Fruit fly (Drosophila melanogaster): ENCODE measurements around the gene vex.

The vex gene

DNA sequence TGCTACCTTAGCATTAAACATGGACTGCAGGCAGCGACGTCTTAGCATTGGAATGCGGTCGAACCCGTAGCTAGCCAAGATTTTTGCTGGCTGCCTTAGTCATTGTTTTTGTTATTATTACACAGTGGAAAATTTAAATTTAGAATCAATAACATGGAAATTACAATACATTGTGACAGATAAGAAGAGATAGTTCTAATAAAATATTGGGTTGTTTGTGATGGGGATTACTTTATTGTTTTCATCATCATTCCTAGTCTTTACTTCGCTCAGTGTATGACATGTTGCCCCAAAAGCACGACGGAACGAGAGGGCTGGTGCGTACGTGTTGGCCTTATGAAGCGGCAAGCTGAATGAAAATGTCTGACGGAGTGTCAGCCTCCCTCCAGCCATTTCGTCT is 103.1 kb downstream of the vex start (continued):
- peak; percentile 63 for TF ChIP-seq CG31365 (tag; optimal IDR thresholded peaks at IDR 0.05)
- TF ChIP-seq CG6175 (GFP tag; IDR thresholded peaks at IDR 0.05): peak; percentile 86
- TF ChIP-seq CG43689 (GFP tag; IDR thresholded peaks at IDR 0.05): peak; percentile 74
- TF ChIP-seq CG13296 (GFP tag; optimal IDR thresholded peaks at IDR 0.05): peak; percentile 88
- peak; percentile 52 for TF ChIP-seq CG7271 (tag; optimal IDR thresholded peaks at IDR 0.05)
- TF ChIP-seq fd102C (GFP tag; optimal IDR thresholded peaks at IDR 0.05): no peak
- TF ChIP-seq pzg (GFP tag; optimal IDR thresholded peaks at IDR 0.05): no peak
- peak; percentile 60; the same call in 2 of the 3 replicates for TF ChIP-seq croc (GFP tag; conservative IDR thresholded peaks at IDR 0.05)
- TF ChIP-seq zfh2 (GFP tag; optimal IDR thresholded peaks at IDR 0.05): peak; percentile 66
- peak; percentile 65 for TF ChIP-seq Dip3 (GFP tag; optimal IDR thresholded peaks at IDR 0.05)
- peak; percentile 72; the same call in 1 of the 2 replicates for TF ChIP-seq CG17612 (GFP tag; IDR thresholded peaks at IDR 0.05)
- TF ChIP-seq D19B (GFP tag; optimal IDR thresholded peaks at IDR 0.05): peak; percentile 30
- TF ChIP-seq unpg (GFP tag; optimal IDR thresholded peaks at IDR 0.05): peak; percentile 89
- peak; percentile 79 for TF ChIP-seq az2 (GFP tag; optimal IDR thresholded peaks at IDR 0.05)
- TF ChIP-seq schlank (tag; optimal IDR thresholded peaks at IDR 0.05): peak; percentile 56
- no peak for TF ChIP-seq Doc2 (GFP tag; IDR thresholded peaks at IDR 0.05)
- TF ChIP-seq CG4854 (GFP tag; optimal IDR thresholded peaks at IDR 0.05): peak; percentile 59
- peak; percentile 86 for TF ChIP-seq CG10366 (GFP tag; IDR thresholded peaks at IDR 0.05)
- no peak for TF ChIP-seq Dfd (GFP tag; optimal IDR thresholded peaks at IDR 0.05)
- peak; percentile 90 for TF ChIP-seq Drgx (GFP tag; IDR thresholded peaks at IDR 0.05)
- TF ChIP-seq CG14710 (tag; optimal IDR thresholded peaks at IDR 0.05): peak; percentile 62
- peak; percentile 81 for TF ChIP-seq CG6854 (GFP tag; optimal IDR thresholded peaks at IDR 0.05)
- no peak for TF ChIP-seq GATAe (GFP tag; conservative IDR thresholded peaks at IDR 0.05)
- peak; percentile 64 for TF ChIP-seq CG12744 (GFP tag; optimal IDR thresholded peaks at IDR 0.05)
- peak; percentile 75 for TF ChIP-seq mam (GFP tag; optimal IDR thresholded peaks at IDR 0.05)
- TF ChIP-seq ttk (GFP tag; IDR thresholded peaks at IDR 0.05): peak; percentile 89
- peak; percentile 63 for TF ChIP-seq CG8281 (tag; optimal IDR thresholded peaks at IDR 0.05)
- TF ChIP-seq btn (GFP tag; optimal IDR thresholded peaks at IDR 0.05): peak; percentile 58
- TF ChIP-seq H15 (GFP tag; IDR thresholded peaks at IDR 0.05): peak; percentile 80
- TF ChIP-seq stc (GFP tag; IDR thresholded peaks at IDR 0.05): peak; percentile 91
- peak; percentile 91 for TF ChIP-seq gem (tag; optimal IDR thresholded peaks at IDR 0.05)
- TF ChIP-seq CG15073 (GFP tag; optimal IDR thresholded peaks at IDR 0.05): peak; percentile 2
- TF ChIP-seq disco-r (GFP tag; optimal IDR thresholded peaks at IDR 0.05): peak; percentile 51
- TF ChIP-seq scrt (GFP tag; optimal IDR thresholded peaks at IDR 0.05): peak; percentile 77
- peak; percentile 17 for TF ChIP-seq CG7928 (GFP tag; optimal IDR thresholded peaks at IDR 0.05)
- TF ChIP-seq ac (GFP tag; optimal IDR thresholded peaks at IDR 0.05): no peak
- peak; percentile 80 for TF ChIP-seq CG2120 (GFP tag; optimal IDR thresholded peaks at IDR 0.05)
- TF ChIP-seq her (GFP tag; optimal IDR thresholded peaks at IDR 0.05): peak; percentile 77
- TF ChIP-seq ind (GFP tag; optimal IDR thresholded peaks at IDR 0.05): peak; percentile 84
- TF ChIP-seq Bteb2 (GFP tag; optimal IDR thresholded peaks at IDR 0.05): peak; percentile 72
- no peak for TF ChIP-seq dan (GFP tag; IDR thresholded peaks at IDR 0.05)
- peak; percentile 49 for TF ChIP-seq twi (tag; optimal IDR thresholded peaks at IDR 0.05)
- peak; percentile 21; the same call in 1 of the 3 replicates for TF ChIP-seq jigr1 (GFP tag; IDR thresholded peaks at IDR 0.05)
- peak; percentile 55; the same call in 1 of the 2 replicates for TF ChIP-seq Lim3 (GFP tag; IDR thresholded peaks at IDR 0.05)
- TF ChIP-seq Hmx (GFP tag; optimal IDR thresholded peaks at IDR 0.05): no peak
- peak; percentile 30 for TF ChIP-seq CG4617 (GFP tag; optimal IDR thresholded peaks at IDR 0.05; ENCODE audit: borderline replicate concordance)
- peak; percentile 73 for TF ChIP-seq onecut (GFP tag; IDR thresholded peaks at IDR 0.05)
- TF ChIP-seq HLH54F (GFP tag; optimal IDR thresholded peaks at IDR 0.05): peak; percentile 70
- peak; percentile 84; the same call in 2 of the 3 replicates for TF ChIP-seq gce (GFP tag; IDR thresholded peaks at IDR 0.05)
- TF ChIP-seq CG12071 (GFP tag; optimal IDR thresholded peaks at IDR 0.05): peak; percentile 82
- peak; percentile 48 for TF ChIP-seq tio (GFP tag; optimal IDR thresholded peaks at IDR 0.05)
- peak; percentile 76 for TF ChIP-seq CG12942 (GFP tag; optimal IDR thresholded peaks at IDR 0.05)

Data from whole organism, embryonic.